Worm (Caenorhabditis elegans): ENCODE results near the gene gln-6.

gln-6 gene

ce11 chrIV:9696513-9696912 is 44.2 kb downstream of the gln-6 start:
- TF ChIP-seq unc-39 (tag; optimal IDR thresholded peaks at IDR 0.05): no peak
- no peak for TF ChIP-seq ces-1 (GFP tag; optimal IDR thresholded peaks at IDR 0.05)
- TF ChIP-seq mab-5 (tag; optimal IDR thresholded peaks at IDR 0.05): no peak
- no peak for TF ChIP-seq zip-8 (tag; optimal IDR thresholded peaks at IDR 0.05)
- TF ChIP-seq lin-13 (tag; optimal IDR thresholded peaks at IDR 0.05): no peak

- no peak for TF ChIP-seq lin-32 (GFP tag; optimal IDR thresholded peaks at IDR 0.05)
- TF ChIP-seq tbx-8 (GFP tag; optimal IDR thresholded peaks at IDR 0.05): no peak
- TF ChIP-seq unc-39 (tag; optimal IDR thresholded peaks at IDR 0.05): no peak
- TF ChIP-seq elt-1 (tag; optimal IDR thresholded peaks at IDR 0.05; ENCODE audit: borderline replicate concordance, insufficient read depth): no peak
- TF ChIP-seq ceh-43 (GFP tag; optimal IDR thresholded peaks at IDR 0.05): no peak
- TF ChIP-seq nhr-12 (tag; optimal IDR thresholded peaks at IDR 0.05): no peak
- no peak for TF ChIP-seq snpc-4 (tag; optimal IDR thresholded peaks at IDR 0.05)
- no peak for TF ChIP-seq hlh-1 (tag; optimal IDR thresholded peaks at IDR 0.05)
- no peak for TF ChIP-seq blmp-1 (tag; optimal IDR thresholded peaks at IDR 0.05)
- no peak for TF ChIP-seq unc-62 (GFP tag; optimal IDR thresholded peaks at IDR 0.05)
- TF ChIP-seq lin-13 (tag; optimal IDR thresholded peaks at IDR 0.05): no peak
- TF ChIP-seq ces-1 (GFP tag; optimal IDR thresholded peaks at IDR 0.05): no peak
- TF ChIP-seq cnd-1 (tag; optimal IDR thresholded peaks at IDR 0.05): no peak
- TF ChIP-seq nhr-237 (tag; optimal IDR thresholded peaks at IDR 0.05): no peak
- TF ChIP-seq mep-1 (tag; optimal IDR thresholded peaks at IDR 0.05): no peak
- no peak for TF ChIP-seq mls-2 (tag; optimal IDR thresholded peaks at IDR 0.05)
These were observed 47.8 kb downstream of the gln-6 start, which contains the start of gene twk-9 for ce11 chrIV:9692874-9693273. twk-9 (plus strand) TSS chrIV:9693174.

- no peak for TF ChIP-seq unc-120 (tag; optimal IDR thresholded peaks at IDR 0.05; ENCODE audit: poor library complexity, severe bottlenecking)
- TF ChIP-seq ceh-39 (tag; optimal IDR thresholded peaks at IDR 0.05): no peak
- TF ChIP-seq M03D4.4 (tag; optimal IDR thresholded peaks at IDR 0.05): no peak
- no peak for TF ChIP-seq ceh-83 (GFP tag; optimal IDR thresholded peaks at IDR 0.05)
- no peak for TF ChIP-seq sem-2 (GFP tag; optimal IDR thresholded peaks at IDR 0.05)
- no peak for TF ChIP-seq nhr-12 (tag; optimal IDR thresholded peaks at IDR 0.05)
- no peak for TF ChIP-seq nhr-237 (tag; optimal IDR thresholded peaks at IDR 0.05)
- no peak for TF ChIP-seq nhr-2 (tag; optimal IDR thresholded peaks at IDR 0.05)
- no peak for TF ChIP-seq cnd-1 (tag; optimal IDR thresholded peaks at IDR 0.05)
- TF ChIP-seq unc-39 (tag; optimal IDR thresholded peaks at IDR 0.05): no peak
- no peak for TF ChIP-seq blmp-1 (tag; optimal IDR thresholded peaks at IDR 0.05)
- no peak for TF ChIP-seq ceh-43 (GFP tag; optimal IDR thresholded peaks at IDR 0.05)
- no peak for TF ChIP-seq nhr-76 (tag; optimal IDR thresholded peaks at IDR 0.05)
- TF ChIP-seq drap-1 (GFP tag; optimal IDR thresholded peaks at IDR 0.05): no peak
- TF ChIP-seq nhr-28 (tag; optimal IDR thresholded peaks at IDR 0.05): no peak
- no peak for TF ChIP-seq lin-32 (GFP tag; optimal IDR thresholded peaks at IDR 0.05)
- TF ChIP-seq pha-4 (tag; optimal IDR thresholded peaks at IDR 0.05): no peak
These were observed 50.1 kb downstream of the gln-6 start, which contains the start of gene sdz-36 for ce11 chrIV:9690644-9691043. sdz-36 (plus strand) TSS chrIV:9690944.

Data from whole organism, mixed stage, embryonic.